Fruit fly (Drosophila melanogaster) whole organism, embryonic: Measurements from ENCODE around the gene spidey.

ENCODE experiments used
- CG1024 ChIP-seq: fragments of 200-800 bp; sonication (Bioruptor generic); IDR thresholded peaks from 2 replicates; pipeline ENCODE4 v1.3.6; 2022; ENCODE audit warnings: missing biosample characterization, missing genetic modification characterization
- CG11456 ChIP-seq: fragments of 200-800 bp; sonication (Bioruptor generic); IDR thresholded peaks from 3 replicates; pipeline ENCODE4 v1.3.6; 2022; ENCODE audit warnings: missing biosample characterization, missing genetic modification characterization
- CG11560 ChIP-seq: fragments of 200-800 bp; sonication (Bioruptor generic); IDR thresholded peaks from 3 replicates; pipeline ENCODE4 v1.3.6; 2022; ENCODE audit warnings: missing biosample characterization, missing genetic modification characterization
- CG11696 ChIP-seq: fragments of 200-800 bp; sonication (Bioruptor generic); IDR thresholded peaks from 2 replicates; pipeline ENCODE4 v1.3.6; 2022; ENCODE audit warnings: missing biosample characterization, missing genetic modification characterization
- CG12219 ChIP-seq: fragments of 200-800 bp; sonication (Bioruptor generic); optimal IDR thresholded peaks from 3 replicates; lab custom pipeline; 2018; ENCODE audit warnings: missing biosample characterization, mild to moderate bottlenecking, missing genetic modification characterization
- CG1647 ChIP-seq: fragments of 200-800 bp; sonication (Bioruptor generic); optimal IDR thresholded peaks from 3 replicates; lab custom pipeline; 2016; ENCODE audit warnings: missing biosample characterization, missing genetic modification characterization
- CG17359 ChIP-seq: fragments of 200-800 bp; sonication (Bioruptor generic); optimal IDR thresholded peaks from 3 replicates; lab custom pipeline; 2018; ENCODE audit warnings: missing biosample characterization, mild to moderate bottlenecking, missing genetic modification characterization, moderate library complexity
- CG3065 ChIP-seq: fragments of 200-800 bp; sonication (Bioruptor generic); optimal IDR thresholded peaks from 2 replicates; lab custom pipeline; 2016; ENCODE audit warnings: missing biosample characterization, missing genetic modification characterization
- CG3838 ChIP-seq: fragments of 200-800 bp; sonication (Bioruptor generic); optimal IDR thresholded peaks from 3 replicates; lab custom pipeline; 2016; ENCODE audit warnings: missing biosample characterization, missing genetic modification characterization
- CG4854 ChIP-seq: fragments of 200-800 bp; sonication (Bioruptor generic); optimal IDR thresholded peaks from 2 replicates; lab custom pipeline; 2016; ENCODE audit warnings: missing biosample characterization, missing genetic modification characterization, inconsistent platforms
- CG7786 ChIP-seq: fragments of 200-800 bp; sonication (Bioruptor generic); optimal IDR thresholded peaks from 2 replicates; lab custom pipeline; 2016; ENCODE audit warnings: missing biosample characterization, missing genetic modification characterization
- CG7963 ChIP-seq: fragments of 200-800 bp; sonication (Bioruptor generic); IDR thresholded peaks from 3 replicates; pipeline ENCODE4 v1.3.6; 2022; ENCODE audit warnings: missing biosample characterization, missing genetic modification characterization; ENCODE audit not compliant: partially characterized antibody
- CG8924 ChIP-seq: fragments of 200-800 bp; optimal IDR thresholded peaks from 3 replicates; lab custom pipeline; 2019; ENCODE audit warnings: missing biosample characterization, mild to moderate bottlenecking, missing genetic modification characterization, moderate library complexity
- CG9215 ChIP-seq: fragments of 200-800 bp; sonication (Bioruptor generic); IDR thresholded peaks from 2 replicates; pipeline ENCODE4 v1.3.6; 2022; ENCODE audit warnings: missing biosample characterization, missing genetic modification characterization
- CG9797 ChIP-seq: fragments of 200-800 bp; sonication (Bioruptor generic); optimal IDR thresholded peaks from 3 replicates; lab custom pipeline; 2018; ENCODE audit warnings: missing biosample characterization, mild to moderate bottlenecking, missing genetic modification characterization
- CG9817 ChIP-seq: fragments of 200-800 bp; sonication (Bioruptor generic); optimal IDR thresholded peaks from 2 replicates; lab custom pipeline; 2018; ENCODE audit warnings: missing biosample characterization, mild to moderate bottlenecking, missing genetic modification characterization, moderate library complexity
- Dad ChIP-seq: fragments of 200-800 bp; sonication (Bioruptor generic); optimal IDR thresholded peaks from 3 replicates; lab custom pipeline; 2016; ENCODE audit warnings: missing biosample characterization, missing genetic modification characterization
- ERR ChIP-seq: fragments of 200-800 bp; sonication (Bioruptor generic); optimal IDR thresholded peaks from 2 replicates; lab custom pipeline; 2016; ENCODE audit warnings: missing biosample characterization, missing genetic modification characterization
- Hmr ChIP-seq: fragments of 200-800 bp; sonication (Bioruptor generic); optimal IDR thresholded peaks from 3 replicates; lab custom pipeline; 2017; ENCODE audit warnings: mild to moderate bottlenecking, missing biosample characterization, missing genetic modification reagents, missing genetic modification characterization
- MBD-R2 ChIP-seq: fragments of 200-800 bp; sonication (Bioruptor generic); IDR thresholded peaks from 2 replicates; pipeline ENCODE4 v1.3.6; 2022; ENCODE audit warnings: missing biosample characterization, missing genetic modification characterization
- Mad ChIP-seq: fragments of 200-800 bp; sonication (Bioruptor generic); optimal IDR thresholded peaks from 2 replicates; lab custom pipeline; 2016; ENCODE audit warnings: missing biosample characterization, missing genetic modification characterization
- Oaz ChIP-seq: fragments of 200-800 bp; sonication (Bioruptor generic); IDR thresholded peaks from 2 replicates; pipeline ENCODE4 v1.3.6; 2022; ENCODE audit warnings: missing biosample characterization, missing genetic modification characterization
- PHDP ChIP-seq: fragments of 200-800 bp; sonication (Bioruptor generic); optimal IDR thresholded peaks from 3 replicates; lab custom pipeline; 2018; ENCODE audit warnings: missing biosample characterization, mild to moderate bottlenecking, missing genetic modification characterization, moderate library complexity
- Poxn ChIP-seq: fragments of 200-800 bp; sonication (Bioruptor generic); IDR thresholded peaks from 2 replicates; pipeline ENCODE4 v1.3.6; 2022; ENCODE audit warnings: missing biosample characterization, missing genetic modification characterization
- Sry-β ChIP-seq: fragments of 200-800 bp; sonication (Bioruptor generic); optimal IDR thresholded peaks from 2 replicates; lab custom pipeline; 2018; ENCODE audit warnings: missing biosample characterization, mild to moderate bottlenecking, missing genetic modification characterization, moderate library complexity
- Tbp ChIP-seq: fragments of >200 bp; optimal IDR thresholded peaks from 2 replicates; lab custom pipeline; 2018; ENCODE audit warnings: missing biosample characterization, missing genetic modification characterization
- Xbp1 ChIP-seq: fragments of 200-800 bp; sonication (Bioruptor generic); optimal IDR thresholded peaks from 3 replicates; lab custom pipeline; 2016; ENCODE audit warnings: missing biosample characterization, mild to moderate bottlenecking, missing genetic modification characterization
- YL-1 ChIP-seq: fragments of 200-800 bp; sonication (Bioruptor generic); optimal IDR thresholded peaks from 3 replicates; lab custom pipeline; 2017; ENCODE audit warnings: missing biosample characterization, mild to moderate bottlenecking, missing genetic modification characterization
- danr ChIP-seq: fragments of 200-800 bp; sonication (Bioruptor generic); IDR thresholded peaks from 2 replicates; pipeline ENCODE4 v1.3.6; 2022; ENCODE audit warnings: missing biosample characterization, missing genetic modification characterization
- gce ChIP-seq: fragments of 200-800 bp; sonication (Bioruptor generic); IDR thresholded peaks from 3 replicates; pipeline ENCODE4 v1.3.6; 2022; ENCODE audit warnings: missing biosample characterization, missing genetic modification characterization
- gcm ChIP-seq: fragments of 200-800 bp; sonication (Bioruptor generic); optimal IDR thresholded peaks from 2 replicates; lab custom pipeline; 2019; ENCODE audit warnings: missing biosample characterization, mild to moderate bottlenecking, missing genetic modification characterization, moderate library complexity
- ind ChIP-seq: fragments of 200-800 bp; sonication (Bioruptor generic); optimal IDR thresholded peaks from 3 replicates; lab custom pipeline; 2016; ENCODE audit warnings: missing biosample characterization, missing genetic modification characterization
- jumu ChIP-seq: fragments of 200-800 bp; sonication (Bioruptor generic); optimal IDR thresholded peaks from 3 replicates; lab custom pipeline; 2016; ENCODE audit warnings: missing biosample characterization, missing genetic modification characterization
- kah ChIP-seq: fragments of 200-800 bp; sonication (Bioruptor generic); optimal IDR thresholded peaks from 2 replicates; lab custom pipeline; 2018; ENCODE audit warnings: missing biosample characterization, mild to moderate bottlenecking, missing genetic modification characterization
- ken ChIP-seq: fragments of 200-800 bp; sonication (Bioruptor generic); IDR thresholded peaks from 3 replicates; pipeline ENCODE4 v1.3.6; 2022; ENCODE audit warnings: missing biosample characterization, missing genetic modification characterization
- kni ChIP-seq: fragments of 200-800 bp; sonication (Bioruptor generic); optimal IDR thresholded peaks from 3 replicates; lab custom pipeline; 2017; ENCODE audit warnings: mild to moderate bottlenecking, missing biosample characterization, missing genetic modification reagents, missing genetic modification characterization
- lola ChIP-seq, 3 experiments: fragments of >200 bp in 2 of 3; fragments of 200-800 bp in 1 of 3; sonication (Bioruptor generic) in 1 of 3; optimal IDR thresholded peaks; 2 replicates each; lab custom pipeline; 2017 to 2019; ENCODE audit warnings: missing biosample characterization in 3 of 3, missing genetic modification characterization in 3 of 3, mild to moderate bottlenecking in 1 of 3, moderate library complexity in 1 of 3
- mld ChIP-seq: fragments of 200-800 bp; sonication (Bioruptor generic); IDR thresholded peaks from 3 replicates; pipeline ENCODE4 v1.3.6; 2022; ENCODE audit warnings: missing biosample characterization, missing genetic modification characterization; ENCODE audit not compliant: partially characterized antibody
- peb ChIP-seq: fragments of 200-800 bp; sonication (Bioruptor generic); IDR thresholded peaks from 2 replicates; pipeline ENCODE4 v1.3.6; 2022; ENCODE audit warnings: missing biosample characterization, missing genetic modification characterization
- phol ChIP-seq: fragments of 200-800 bp; sonication (Bioruptor generic); optimal IDR thresholded peaks from 3 replicates; lab custom pipeline; 2018; ENCODE audit warnings: missing biosample characterization, mild to moderate bottlenecking, missing genetic modification characterization, moderate library complexity
- pzg ChIP-seq: fragments of 200-800 bp; sonication (Bioruptor generic); optimal IDR thresholded peaks from 3 replicates; lab custom pipeline; 2018; ENCODE audit warnings: missing biosample characterization, mild to moderate bottlenecking, missing genetic modification characterization, moderate library complexity
- schlank ChIP-seq: fragments of 200-800 bp; sonication (Bioruptor generic); optimal IDR thresholded peaks from 2 replicates; lab custom pipeline; 2018; ENCODE audit warnings: missing biosample characterization, mild to moderate bottlenecking, missing genetic modification characterization
- sd ChIP-seq: fragments of 200-800 bp; sonication (Bioruptor generic); optimal IDR thresholded peaks from 3 replicates; lab custom pipeline; 2018; ENCODE audit warnings: missing biosample characterization, mild to moderate bottlenecking, missing genetic modification characterization, moderate library complexity
- sens ChIP-seq: fragments of 200-800 bp; sonication (Bioruptor generic); peaks from one replicate; lab custom pipeline; 2016; ENCODE audit warnings: missing biosample characterization, missing genetic modification characterization
- sqz ChIP-seq: fragments of 200-800 bp; sonication (Bioruptor generic); optimal IDR thresholded peaks from 3 replicates; lab custom pipeline; 2018; ENCODE audit warnings: missing biosample characterization, mild to moderate bottlenecking, missing genetic modification characterization
- ssp ChIP-seq: fragments of 200-800 bp; sonication (Bioruptor generic); IDR thresholded peaks from 2 replicates; pipeline ENCODE4 v1.3.6; 2022; ENCODE audit warnings: missing biosample characterization, missing genetic modification characterization
- trh ChIP-seq: fragments of 200-800 bp; sonication (Bioruptor generic); optimal IDR thresholded peaks from 2 replicates; lab custom pipeline; 2016; ENCODE audit warnings: missing biosample characterization, missing genetic modification characterization
- unpg ChIP-seq: fragments of 200-800 bp; sonication (Bioruptor generic); optimal IDR thresholded peaks from 3 replicates; lab custom pipeline; 2018; ENCODE audit warnings: missing biosample characterization, mild to moderate bottlenecking, missing genetic modification characterization, moderate library complexity
- zen2 ChIP-seq: fragments of 200-800 bp; sonication (Bioruptor generic); IDR thresholded peaks from 3 replicates; pipeline ENCODE4 v1.3.6; 2022; ENCODE audit warnings: missing biosample characterization, missing genetic modification characterization; ENCODE audit not compliant: partially characterized antibody

The spidey gene

DNA sequence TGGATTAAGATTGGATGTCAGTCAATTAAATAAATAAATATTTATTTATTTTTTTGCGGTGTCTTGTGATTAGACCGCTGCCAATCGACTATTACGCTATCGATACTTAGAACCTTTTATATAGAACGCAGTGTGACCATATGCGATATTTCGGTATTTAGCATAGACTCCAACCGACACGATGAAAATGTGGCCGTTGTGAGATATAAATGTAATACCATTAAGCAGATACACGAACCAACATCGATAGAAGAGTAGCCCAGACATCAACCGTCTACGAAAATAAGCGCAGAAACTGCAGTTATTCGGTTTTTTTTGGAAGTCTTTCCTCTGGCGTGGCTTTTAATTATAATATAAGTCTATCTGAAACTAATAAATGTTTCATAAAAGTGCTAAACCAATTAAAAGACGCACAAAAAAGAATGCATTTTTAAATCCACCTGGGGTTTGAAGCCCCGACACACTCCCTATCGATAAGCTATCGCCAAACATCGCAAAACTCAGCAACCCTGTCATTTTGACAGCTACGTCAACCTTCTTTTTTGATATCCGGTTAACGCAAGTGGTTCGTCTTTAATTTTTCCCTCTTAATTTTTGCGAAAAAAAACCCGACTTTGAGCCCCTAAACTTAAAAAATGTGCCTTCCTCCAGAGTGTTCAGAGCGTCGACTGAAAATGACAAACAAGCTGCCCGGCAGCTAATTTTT, 24.6 kb downstream of the spidey start, which contains the start of the genes Dhdds and RpS14a (continued):
- peak; percentile 68 for TF ChIP-seq kni (GFP tag; lab: Kevin White, UChicago)
- peak; percentile 92 for TF ChIP-seq CG9797 (GFP tag; lab: Kevin White, UChicago)
- peak; percentile 36 for TF ChIP-seq sqz (GFP tag; lab: Kevin White, UChicago)
- no peak for TF ChIP-seq CG1024 (GFP tag; lab: Robert Waterston, UW)
- peak; percentile 52; the same call in 1 of the 3 replicates for TF ChIP-seq CG11456 (GFP tag; lab: Robert Waterston, UW)
- TF ChIP-seq danr (GFP tag; lab: Robert Waterston, UW), result no peak
- peak; percentile 5 for TF ChIP-seq Mad (GFP tag; lab: Kevin White, UChicago)
- TF ChIP-seq gcm (GFP tag; lab: Kevin White, UChicago), result peak; percentile 36
- TF ChIP-seq Dad (GFP tag; lab: Kevin White, UChicago), result peak; percentile 58
- peak; percentile 50 for TF ChIP-seq unpg
- peak; percentile 25 for TF ChIP-seq CG7786
- TF ChIP-seq Xbp1 (GFP tag; lab: Kevin White, UChicago), result peak; percentile 47
- no peak for TF ChIP-seq ssp
- peak; percentile 89 for TF ChIP-seq sens (GFP tag; lab: Kevin White, UChicago)
- peak; percentile 22 for TF ChIP-seq CG3838 (GFP tag; lab: Kevin White, UChicago)
- TF ChIP-seq YL-1 (GFP tag; lab: Kevin White, UChicago), result peak; percentile 63
- no peak for TF ChIP-seq peb
- TF ChIP-seq Sry-β (GFP tag; lab: Kevin White, UChicago), result no peak
- no peak for TF ChIP-seq mld (GFP tag; lab: Robert Waterston, UW)
- peak; percentile 24 for TF ChIP-seq jumu (GFP tag; lab: Kevin White, UChicago)
- peak; percentile 54; the same call in 1 of the 2 replicates for TF ChIP-seq CG9215 (GFP tag; lab: Robert Waterston, UW)
- TF ChIP-seq CG1647 (GFP tag; lab: Kevin White, UChicago), result no peak
- TF ChIP-seq kah (GFP tag; lab: Kevin White, UChicago), result peak; percentile 33
- TF ChIP-seq phol, result peak; percentile 80
- peak; percentile 28 for TF ChIP-seq CG12219 (GFP tag; lab: Kevin White, UChicago)
- no peak for TF ChIP-seq gce (GFP tag; lab: Robert Waterston, UW)
- peak; percentile 85 for TF ChIP-seq pzg (GFP tag; lab: Kevin White, UChicago)
- TF ChIP-seq ind, result peak; percentile 24
- TF ChIP-seq Oaz (GFP tag; lab: Robert Waterston, UW), result no peak
- no peak for TF ChIP-seq ERR (GFP tag; lab: Kevin White, UChicago)
- peak; percentile 45 for TF ChIP-seq Tbp (GFP tag; lab: Kevin White, UChicago)
- no peak for TF ChIP-seq CG3065 (GFP tag; lab: Kevin White, UChicago)
- TF ChIP-seq CG8924 (tag; lab: Kevin White, UChicago), result peak; percentile 49
- TF ChIP-seq Poxn (GFP tag; lab: Robert Waterston, UW), result no peak
- peak in 1 of 3 experiments; percentile 52 for TF ChIP-seq lola (GFP tag; optimal IDR thresholded peaks at IDR 0.05; lab: Kevin White, UChicago)
- TF ChIP-seq CG4854 (GFP tag; lab: Kevin White, UChicago), result peak; percentile 29
- TF ChIP-seq zen2 (GFP tag; lab: Robert Waterston, UW), result peak; percentile 72; the same call in 2 of the 3 replicates
- TF ChIP-seq CG9817 (tag; lab: Kevin White, UChicago), result no peak
- TF ChIP-seq sd (tag; lab: Kevin White, UChicago), result peak; percentile 9
- peak; percentile 83 for TF ChIP-seq Hmr (GFP tag; lab: Kevin White, UChicago)
- TF ChIP-seq trh (GFP tag; lab: Kevin White, UChicago), result peak; percentile 52
- peak; percentile 44; the same call in 1 of the 3 replicates for TF ChIP-seq CG7963 (GFP tag; lab: Robert Waterston, UW)
- peak; percentile 64 for TF ChIP-seq PHDP (tag; lab: Kevin White, UChicago)
- peak; percentile 4; the same call in 1 of the 3 replicates for TF ChIP-seq ken (GFP tag; lab: Robert Waterston, UW)
- peak; percentile 30 for TF ChIP-seq CG17359 (tag; lab: Kevin White, UChicago)
- no peak for TF ChIP-seq schlank (tag; lab: Kevin White, UChicago)
- TF ChIP-seq MBD-R2 (GFP tag; lab: Robert Waterston, UW), result peak; percentile 49; the same call in 1 of the 2 replicates
- TF ChIP-seq CG11560 (tag; lab: Robert Waterston, UW), result peak; percentile 70; the same call in 2 of the 3 replicates
- TF ChIP-seq CG11696 (GFP tag; lab: Robert Waterston, UW), result no peak
